ENCODE assay signal across 4 worm cellular contexts in genomic region chrIII:8805815-8806214, ce11.
TF ChIP-seq lines count a peak whose summit lies in the region.

No protein-coding gene starts in this region.

TF ChIP-seq in whole organism, L1 larva, 84 proteins besides CTCF, POLR2A, EP300 and RAD21:
- TF ChIP-seq aly-2 (tag; optimal IDR thresholded peaks at IDR 0.05; lab: Kevin White, UChicago) (peak; percentile 3), fos-1 (tag; optimal IDR thresholded peaks at IDR 0.05; lab: Kevin White, UChicago) (no peak), ceh-63 (GFP tag; optimal IDR thresholded peaks at IDR 0.05; lab: Kevin White, UChicago) (no peak), unc-86 (tag; optimal IDR thresholded peaks at IDR 0.05; lab: Kevin White, UChicago) (no peak), nhr-85 (tag; lab: Kevin White, UChicago) (peak; percentile 71)

TF ChIP-seq in whole organism, L4 larva, 104 proteins besides CTCF, POLR2A, EP300 and RAD21:
- no peak for TF ChIP-seq mxl-2 (GFP tag; conservative IDR thresholded peaks at IDR 0.05; lab: Robert Waterston, UW)
- 0 out of 2 replicates have a peak, but pooled peaks have one; percentile 47 for TF ChIP-seq lim-7 (GFP tag; IDR thresholded peaks at IDR 0.05; lab: Robert Waterston, UW)
- TF ChIP-seq mxl-3 (GFP tag; optimal IDR thresholded peaks at IDR 0.05; lab: Kevin White, UChicago), result no peak
- no peak for TF ChIP-seq ctbp-1 (GFP tag; IDR thresholded peaks at IDR 0.05; lab: Robert Waterston, UW)
- TF ChIP-seq ZK337.2 (GFP tag; IDR thresholded peaks at IDR 0.05; lab: Robert Waterston, UW), result no peak
- TF ChIP-seq aha-1 (tag; lab: Kevin White, UChicago), result peak; percentile 54
- 0 out of 4 replicates have a peak, but pooled peaks of 1 of the 2 experiments have one; percentile 20 for TF ChIP-seq madf-5 (GFP tag; IDR thresholded peaks at IDR 0.05; lab: Robert Waterston, UW)
- TF ChIP-seq ceh-44 (GFP tag; IDR thresholded peaks at IDR 0.05; lab: Robert Waterston, UW), result no peak
- TF ChIP-seq F37D6.2 (tag; optimal IDR thresholded peaks at IDR 0.05; lab: Kevin White, UChicago), result no peak
- peak; percentile 33 for TF ChIP-seq aly-2 (tag; optimal IDR thresholded peaks at IDR 0.05; lab: Kevin White, UChicago)
- TF ChIP-seq vab-7 (GFP tag; IDR thresholded peaks at IDR 0.05; lab: Robert Waterston, UW), result no peak
- TF ChIP-seq Y75B8A.6 (GFP tag; IDR thresholded peaks at IDR 0.05; lab: Robert Waterston, UW), result no peak
- no peak for TF ChIP-seq nhr-25 (tag; optimal IDR thresholded peaks at IDR 0.05; lab: Kevin White, UChicago; ENCODE audit: borderline replicate concordance, insufficient read depth)
- no peak for TF ChIP-seq nhr-77 (tag; optimal IDR thresholded peaks at IDR 0.05; lab: Kevin White, UChicago)

TF ChIP-seq in whole organism, mixed stage, embryonic, 35 proteins besides CTCF, POLR2A, EP300 and RAD21:
- TF ChIP-seq nhr-2 (tag; optimal IDR thresholded peaks at IDR 0.05; lab: Kevin White, UChicago), result no peak
- TF ChIP-seq ceh-83 (GFP tag; optimal IDR thresholded peaks at IDR 0.05; lab: Kevin White, UChicago), result peak; percentile 43
TF ChIP-seq in whole organism, mixed stage, embryonic: peak in this region for 1.

TF ChIP-seq in whole organism, young adult, 124 proteins besides CTCF, POLR2A, EP300 and RAD21:
- TF ChIP-seq Y56A3A.18 (GFP tag; IDR thresholded peaks at IDR 0.05; lab: Robert Waterston, UW), result 0 out of 2 replicates have a peak, but pooled peaks have one; percentile 35
- 0 out of 2 replicates have a peak, but pooled peaks have one; percentile 51 for TF ChIP-seq Y95B8A.8 (GFP tag; IDR thresholded peaks at IDR 0.05; lab: Robert Waterston, UW)
- TF ChIP-seq dox-1 (GFP tag; IDR thresholded peaks at IDR 0.05; lab: Robert Waterston, UW), result 0 out of 2 replicates have a peak, but pooled peaks have one; percentile 11
- no peak for TF ChIP-seq him-1 (tag; optimal IDR thresholded peaks at IDR 0.05; lab: Kevin White, UChicago)
- no peak for TF ChIP-seq ztf-26 (tag; optimal IDR thresholded peaks at IDR 0.05; lab: Kevin White, UChicago)
- TF ChIP-seq dpl-1 (GFP tag; optimal IDR thresholded peaks at IDR 0.05; lab: Kevin White, UChicago), result no peak
